Worm (Caenorhabditis elegans) whole organism, mixed stage, embryonic: ENCODE results near the gene F19G12.3.

ENCODE experiments used
- M03D4.4 ChIP-seq: sonication (generic microtip); optimal IDR thresholded peaks from 2 replicates; lab custom pipeline; 2017; ENCODE audit warnings: mild to moderate bottlenecking, missing genetic modification characterization, missing compliant biosample characterization
- bed-3 ChIP-seq: fragments of 200-800 bp; sonication (Bioruptor generic); optimal IDR thresholded peaks from 3 replicates; lab custom pipeline; 2018; ENCODE audit warnings: mild to moderate bottlenecking, missing genetic modification characterization, moderate library complexity, missing compliant biosample characterization
- blmp-1 ChIP-seq: fragments of 150-350 bp; optimal IDR thresholded peaks from 2 replicates; lab custom pipeline; 2014; ENCODE audit warnings: missing biosample characterization, missing genetic modification characterization
- ceh-39 ChIP-seq: fragments of 150-350 bp; optimal IDR thresholded peaks from 2 replicates; lab custom pipeline; 2014; ENCODE audit warnings: missing biosample characterization, missing genetic modification characterization
- ceh-43 ChIP-seq: fragments of 200-800 bp; sonication (Bioruptor generic); optimal IDR thresholded peaks from 2 replicates; lab custom pipeline; 2018; ENCODE audit warnings: mild to moderate bottlenecking, missing genetic modification characterization, moderate library complexity, missing compliant biosample characterization
- ceh-83 ChIP-seq: fragments of 200-800 bp; sonication (Bioruptor generic); optimal IDR thresholded peaks from 2 replicates; lab custom pipeline; 2018; ENCODE audit warnings: mild to moderate bottlenecking, missing genetic modification characterization, missing compliant biosample characterization
- ces-1 ChIP-seq: fragments of 150-350 bp; optimal IDR thresholded peaks from 2 replicates; lab custom pipeline; 2014; ENCODE audit warnings: missing biosample characterization, missing genetic modification reagents, missing genetic modification characterization
- cnd-1 ChIP-seq: fragments of 200-800 bp; sonication (Bioruptor generic); optimal IDR thresholded peaks from 2 replicates; lab custom pipeline; 2018; ENCODE audit warnings: mild to moderate bottlenecking, missing genetic modification characterization, missing compliant biosample characterization
- drap-1 ChIP-seq: fragments of 200-800 bp; sonication (Bioruptor generic); optimal IDR thresholded peaks from 3 replicates; lab custom pipeline; 2018; ENCODE audit warnings: mild to moderate bottlenecking, missing genetic modification characterization, missing compliant biosample characterization
- elt-1 ChIP-seq: sonication (generic microtip); optimal IDR thresholded peaks from 2 replicates; lab custom pipeline; 2017; ENCODE audit warnings: missing genetic modification characterization, mild to moderate bottlenecking, missing compliant biosample characterization, antibody characterized with exemption, moderate library complexity, borderline replicate concordance; ENCODE audit not compliant: insufficient read depth
- elt-3 ChIP-seq: fragments of 150-350 bp; optimal IDR thresholded peaks from 2 replicates; lab custom pipeline; 2014; ENCODE audit warnings: missing biosample characterization, missing genetic modification characterization
- flh-1 ChIP-seq: fragments of 200-800 bp; sonication (Bioruptor generic); optimal IDR thresholded peaks from 2 replicates; lab custom pipeline; 2018; ENCODE audit warnings: mild to moderate bottlenecking, missing genetic modification characterization, moderate library complexity, missing compliant biosample characterization
- ham-2 ChIP-seq: fragments of 200-800 bp; sonication (Bioruptor generic); optimal IDR thresholded peaks from 2 replicates; lab custom pipeline; 2018; ENCODE audit warnings: mild to moderate bottlenecking, missing genetic modification characterization, missing compliant biosample characterization
- hlh-1 ChIP-seq: fragments of 150-350 bp; optimal IDR thresholded peaks from 2 replicates; lab custom pipeline; 2014; ENCODE audit warnings: missing biosample characterization, missing genetic modification reagents, missing genetic modification characterization
- lin-13 ChIP-seq: fragments of 150-350 bp; optimal IDR thresholded peaks from 2 replicates; lab custom pipeline; 2014; ENCODE audit warnings: missing biosample characterization, missing genetic modification characterization
- lin-32 ChIP-seq: fragments of 200-800 bp; sonication (Bioruptor generic); optimal IDR thresholded peaks from 2 replicates; lab custom pipeline; 2018; ENCODE audit warnings: mild to moderate bottlenecking, missing genetic modification characterization, missing compliant biosample characterization
- lsy-2 ChIP-seq: fragments of 150-350 bp; optimal IDR thresholded peaks from 2 replicates; lab custom pipeline; 2014; ENCODE audit warnings: missing biosample characterization, missing genetic modification characterization
- mab-5 ChIP-seq: fragments of 150-350 bp; optimal IDR thresholded peaks from 2 replicates; lab custom pipeline; 2014; ENCODE audit warnings: missing biosample characterization, missing genetic modification characterization
- mep-1 ChIP-seq: fragments of 150-350 bp; optimal IDR thresholded peaks from 2 replicates; lab custom pipeline; 2017; ENCODE audit warnings: missing biosample characterization, missing genetic modification reagents, missing genetic modification characterization, inconsistent platforms
- mls-2 ChIP-seq: sonication (generic microtip); optimal IDR thresholded peaks from 2 replicates; lab custom pipeline; 2016; ENCODE audit warnings: mild to moderate bottlenecking, missing genetic modification characterization, moderate library complexity, missing compliant biosample characterization
- nhr-12 ChIP-seq: fragments of 150-350 bp; optimal IDR thresholded peaks from 2 replicates; lab custom pipeline; 2014; ENCODE audit warnings: missing biosample characterization, missing genetic modification characterization
- nhr-2 ChIP-seq: fragments of 150-350 bp; optimal IDR thresholded peaks from 2 replicates; lab custom pipeline; 2014; ENCODE audit warnings: missing biosample characterization, missing genetic modification characterization
- nhr-237 ChIP-seq: fragments of 150-350 bp; optimal IDR thresholded peaks from 2 replicates; lab custom pipeline; 2014; ENCODE audit warnings: missing biosample characterization, missing genetic modification characterization
- nhr-28 ChIP-seq: fragments of 150-350 bp; optimal IDR thresholded peaks from 2 replicates; lab custom pipeline; 2014; ENCODE audit warnings: missing biosample characterization, missing genetic modification characterization
- nhr-76 ChIP-seq: sonication (generic microtip); optimal IDR thresholded peaks from 2 replicates; lab custom pipeline; 2017; ENCODE audit warnings: missing biosample characterization, missing genetic modification characterization
- pha-4 ChIP-seq: fragments of 150-350 bp; optimal IDR thresholded peaks from 2 replicates; lab custom pipeline; 2018; ENCODE audit warnings: missing biosample characterization, missing genetic modification reagents, missing genetic modification characterization
- sem-2 ChIP-seq: fragments of 200-800 bp; sonication (Bioruptor generic); optimal IDR thresholded peaks from 2 replicates; lab custom pipeline; 2018; ENCODE audit warnings: mild to moderate bottlenecking, missing genetic modification characterization, missing compliant biosample characterization
- snpc-4 ChIP-seq: fragments of 150-350 bp; optimal IDR thresholded peaks from 2 replicates; lab custom pipeline; 2014; ENCODE audit warnings: missing biosample characterization, missing genetic modification characterization
- sptf-1 ChIP-seq: sonication (generic microtip); optimal IDR thresholded peaks from 2 replicates; lab custom pipeline; 2017; ENCODE audit warnings: mild to moderate bottlenecking, missing genetic modification characterization, moderate library complexity, missing compliant biosample characterization
- tbx-8 ChIP-seq: fragments of 200-800 bp; sonication (Bioruptor generic); optimal IDR thresholded peaks from 2 replicates; lab custom pipeline; 2018; ENCODE audit warnings: mild to moderate bottlenecking, missing genetic modification characterization, moderate library complexity, missing compliant biosample characterization
- unc-120 ChIP-seq: sonication (generic microtip); optimal IDR thresholded peaks from 2 replicates; lab custom pipeline; 2017; ENCODE audit warnings: missing genetic modification characterization, missing compliant biosample characterization; ENCODE audit not compliant: poor library complexity, severe bottlenecking
- unc-39 ChIP-seq: fragments of 150-350 bp; optimal IDR thresholded peaks from 2 replicates; lab custom pipeline; 2014; ENCODE audit warnings: missing biosample characterization, missing genetic modification characterization
- unc-62 ChIP-seq: fragments of 150-350 bp; optimal IDR thresholded peaks from 2 replicates; lab custom pipeline; 2014; ENCODE audit warnings: missing biosample characterization, missing genetic modification reagents, missing genetic modification characterization
- zip-8 ChIP-seq: fragments of 150-350 bp; optimal IDR thresholded peaks from 2 replicates; lab custom pipeline; 2014; ENCODE audit warnings: missing biosample characterization, missing genetic modification characterization
- ztf-11 ChIP-seq: fragments of 150-350 bp; optimal IDR thresholded peaks from 2 replicates; lab custom pipeline; 2014; ENCODE audit warnings: missing biosample characterization, missing genetic modification characterization

F19G12.3 gene

ce11 chrX:1424509-1424908, at the start of gene F19G12.3:
F19G12.3 (plus strand) TSS chrX:1424809.
- TF ChIP-seq M03D4.4 (tag; lab: Kevin White, UChicago) (no peak), ceh-39 (tag; lab: Kevin White, UChicago) (no peak), ces-1 (no peak), bed-3 (GFP tag; lab: Kevin White, UChicago) (no peak), nhr-237 (tag; lab: Kevin White, UChicago) (no peak), lsy-2 (tag; lab: Kevin White, UChicago) (no peak), ceh-83 (GFP tag; lab: Kevin White, UChicago) (no peak), nhr-2 (tag; lab: Kevin White, UChicago) (no peak), elt-1 (tag; lab: Kevin White, UChicago) (no peak), elt-3 (tag; lab: Kevin White, UChicago) (no peak), sem-2 (GFP tag; lab: Kevin White, UChicago) (no peak)

ce11 chrX:1379391-1379790, 45.2 kb upstream of the F19G12.3 start:
- TF ChIP-seq ceh-39 (tag; lab: Kevin White, UChicago) (peak; percentile 4), nhr-237 (tag; lab: Kevin White, UChicago) (peak; percentile 26), sem-2 (GFP tag; lab: Kevin White, UChicago) (peak; percentile 81), mep-1 (tag; lab: Kevin White, UChicago) (no peak), zip-8 (tag; lab: Kevin White, UChicago) (no peak), tbx-8 (GFP tag; lab: Kevin White, UChicago) (peak; percentile 67), unc-39 (tag; lab: Kevin White, UChicago) (peak; percentile 14), cnd-1 (peak; percentile 92), ceh-43 (peak; percentile 80), M03D4.4 (tag; lab: Kevin White, UChicago) (peak; percentile 85), snpc-4 (tag; lab: Kevin White, UChicago) (no peak), mab-5 (tag; lab: Kevin White, UChicago) (no peak), drap-1 (peak; percentile 94), nhr-2 (tag; lab: Kevin White, UChicago) (no peak), unc-62 (GFP tag; lab: Kevin White, UChicago) (peak; percentile 48), unc-120 (tag; lab: Kevin White, UChicago) (peak; percentile 85), pha-4 (tag; lab: Kevin White, UChicago) (peak; percentile 36), nhr-28 (tag; lab: Kevin White, UChicago) (no peak), lsy-2 (tag; lab: Kevin White, UChicago) (peak; percentile 6), bed-3 (GFP tag; lab: Kevin White, UChicago) (peak; percentile 78), hlh-1 (peak; percentile 55), elt-1 (tag; lab: Kevin White, UChicago) (no peak), nhr-76 (tag; lab: Kevin White, UChicago) (peak; percentile 42), flh-1 (peak; percentile 75), sptf-1 (tag; lab: Kevin White, UChicago) (peak; percentile 94), ham-2 (GFP tag; lab: Kevin White, UChicago) (peak; percentile 80), ztf-11 (tag; lab: Kevin White, UChicago) (peak; percentile 14), elt-3 (tag; lab: Kevin White, UChicago) (peak; percentile 24), lin-13 (peak; percentile 14), nhr-12 (no peak), blmp-1 (tag; lab: Kevin White, UChicago) (no peak), lin-32 (GFP tag; lab: Kevin White, UChicago) (peak; percentile 89), mls-2 (tag; lab: Kevin White, UChicago) (peak; percentile 92), ces-1 (no peak), ceh-83 (GFP tag; lab: Kevin White, UChicago) (peak; percentile 89)
- TF ChIP-seq, all 35 proteins: peak for 25

DNA sequence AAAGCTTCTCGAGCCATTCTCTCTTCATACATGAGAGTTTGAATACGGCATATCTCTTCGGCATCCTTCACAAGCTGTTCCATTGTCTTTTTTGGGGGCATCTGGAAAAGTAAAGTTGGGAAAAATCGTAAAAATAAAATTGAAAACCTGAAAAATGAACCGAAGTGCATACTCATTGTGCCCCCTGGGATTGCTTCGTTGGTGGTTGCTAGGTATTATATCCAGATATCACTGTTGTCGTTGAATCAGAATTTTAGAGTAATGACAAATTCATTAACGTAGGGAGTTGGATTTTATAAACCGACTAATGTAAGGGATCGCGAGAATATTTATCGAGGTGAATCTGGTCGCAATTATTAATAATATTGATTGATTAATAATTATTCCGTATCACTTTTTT, 43.0 kb upstream of the F19G12.3 start, which contains the start of gene F56C3.10:
F56C3.10 (minus strand) TSS at position 101 of the 400 bp plus-strand sequence.
- TF ChIP-seq nhr-237 (tag; lab: Kevin White, UChicago), result no peak
- no peak for TF ChIP-seq pha-4 (tag; lab: Kevin White, UChicago)
- TF ChIP-seq unc-39 (tag; lab: Kevin White, UChicago), result no peak
- TF ChIP-seq nhr-76 (tag; lab: Kevin White, UChicago), result no peak
- TF ChIP-seq ham-2 (GFP tag; lab: Kevin White, UChicago), result no peak
- no peak for TF ChIP-seq nhr-28 (tag; lab: Kevin White, UChicago)
- no peak for TF ChIP-seq unc-120 (tag; lab: Kevin White, UChicago)
- no peak for TF ChIP-seq lin-32 (GFP tag; lab: Kevin White, UChicago)
- no peak for TF ChIP-seq sptf-1 (tag; lab: Kevin White, UChicago)
- no peak for TF ChIP-seq elt-1 (tag; lab: Kevin White, UChicago)
- TF ChIP-seq elt-3 (tag; lab: Kevin White, UChicago), result no peak
- no peak for TF ChIP-seq tbx-8 (GFP tag; lab: Kevin White, UChicago)
- no peak for TF ChIP-seq nhr-12
- no peak for TF ChIP-seq ztf-11 (tag; lab: Kevin White, UChicago)
- TF ChIP-seq ceh-39 (tag; lab: Kevin White, UChicago), result no peak
- TF ChIP-seq unc-62 (GFP tag; lab: Kevin White, UChicago), result no peak
- no peak for TF ChIP-seq snpc-4 (tag; lab: Kevin White, UChicago)
